Fruit fly (Drosophila melanogaster) whole organism: ENCODE data around the gene CG33098.

Source experiments
- CG8478 ChIP-seq: fragments of >200 bp; optimal IDR thresholded peaks from 2 replicates; lab custom pipeline; 2018; ENCODE audit warnings: inconsistent platforms
- psq ChIP-seq: fragments of >200 bp; optimal IDR thresholded peaks from 2 replicates; lab custom pipeline; 2017

- TF ChIP-seq psq (lab: Kevin White, UChicago) (no peak), CG8478 (lab: Kevin White, UChicago) (no peak)
Measured at dm6 chr3R:12382563-12382962, 4.4 kb upstream of the CG33098 start, which contains the start of gene CG10035.
